Fruit fly (Drosophila melanogaster): Measurements from ENCODE around the gene CG43155.

Gene CG43155

DNA sequence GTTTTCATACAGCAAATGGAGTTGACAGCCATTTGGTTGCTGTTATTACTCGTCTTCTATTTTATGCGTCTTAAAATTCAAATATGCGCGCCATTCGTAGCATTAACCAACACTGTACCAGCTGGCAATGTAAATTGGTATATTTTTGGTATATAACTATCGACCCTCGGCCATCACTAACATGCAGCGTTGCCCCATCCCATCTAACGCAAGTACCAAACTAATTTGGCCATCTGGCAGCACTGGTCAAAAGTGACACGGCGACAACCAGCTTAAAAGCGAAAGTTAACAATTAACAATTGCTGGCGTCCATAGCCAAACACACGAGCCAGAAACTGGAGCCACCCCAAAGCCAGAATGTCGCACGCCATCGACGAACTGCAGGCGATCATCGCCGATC, 23.7 kb downstream of the CG43155 start, which contains the start of gene Uba5 (continued):
- no peak for TF ChIP-seq CG30403 (GFP tag; optimal IDR thresholded peaks at IDR 0.05)
- TF ChIP-seq CG3407 (GFP tag; optimal IDR thresholded peaks at IDR 0.05): no peak
- peak; percentile 61 for TF ChIP-seq CG3847 (GFP tag; IDR thresholded peaks at IDR 0.05)
- TF ChIP-seq unpg (GFP tag; optimal IDR thresholded peaks at IDR 0.05): no peak
- peak; percentile 14 for TF ChIP-seq CG2116 (GFP tag; optimal IDR thresholded peaks at IDR 0.05)
- no peak for TF ChIP-seq Tbp (GFP tag; optimal IDR thresholded peaks at IDR 0.05)
- no peak for TF ChIP-seq HLH3B (GFP tag; IDR thresholded peaks at IDR 0.05)
- no peak for TF ChIP-seq Ada2b (GFP tag; IDR thresholded peaks at IDR 0.05)
- no peak for TF ChIP-seq Deaf1 (tag; optimal IDR thresholded peaks at IDR 0.05)
- peak; percentile 50 for TF ChIP-seq Ets97D (GFP tag; optimal IDR thresholded peaks at IDR 0.05)
- TF ChIP-seq CG6791 (GFP tag; IDR thresholded peaks at IDR 0.05; ENCODE audit: partially characterized antibody): 0 out of 3 replicates have a peak, but pooled peaks have one; percentile 26
- TF ChIP-seq Sin3A (optimal IDR thresholded peaks at IDR 0.05): peak; percentile 11
- TF ChIP-seq CG1603 (tag; optimal IDR thresholded peaks at IDR 0.05): peak; percentile 71
- peak; percentile 90 for TF ChIP-seq pzg (GFP tag; optimal IDR thresholded peaks at IDR 0.05)
- no peak for TF ChIP-seq CG11247 (GFP tag; IDR thresholded peaks at IDR 0.05)
- no peak for TF ChIP-seq CG10462 (GFP tag; optimal IDR thresholded peaks at IDR 0.05)
- peak; percentile 7 for TF ChIP-seq gro (GFP tag; optimal IDR thresholded peaks at IDR 0.05)
- no peak for TF ChIP-seq hb (GFP tag; IDR thresholded peaks at IDR 0.05; ENCODE audit: partially characterized antibody)
- no peak for TF ChIP-seq tin (GFP tag; optimal IDR thresholded peaks at IDR 0.05)
- TF ChIP-seq Xrp1 (GFP tag; IDR thresholded peaks at IDR 0.05): 0 out of 2 replicates have a peak, but pooled peaks have one; percentile 9
- TF ChIP-seq CG15269 (tag; optimal IDR thresholded peaks at IDR 0.05): no peak
- no peak for TF ChIP-seq CG10959 (GFP tag; IDR thresholded peaks at IDR 0.05)
- peak; percentile 93 for TF ChIP-seq E2f2 (GFP tag; IDR thresholded peaks at IDR 0.05)
- no peak for TF ChIP-seq BtbVII (GFP tag; optimal IDR thresholded peaks at IDR 0.05)
- peak; percentile 56; the same call in 1 of the 2 replicates for TF ChIP-seq bbx (GFP tag; IDR thresholded peaks at IDR 0.05; ENCODE audit: partially characterized antibody)
- TF ChIP-seq YL-1 (GFP tag; optimal IDR thresholded peaks at IDR 0.05): peak; percentile 58
- TF ChIP-seq otp (GFP tag; IDR thresholded peaks at IDR 0.05): no peak
- TF ChIP-seq sens (GFP tag): no peak
- no peak for TF ChIP-seq CG10565 (GFP tag; optimal IDR thresholded peaks at IDR 0.05)
- TF ChIP-seq dati (GFP tag; IDR thresholded peaks at IDR 0.05): no peak
- no peak for TF ChIP-seq NK7.1 (GFP tag; optimal IDR thresholded peaks at IDR 0.05)
- no peak for TF ChIP-seq bab2 (GFP tag; optimal IDR thresholded peaks at IDR 0.05)
- TF ChIP-seq CG2120 (GFP tag; optimal IDR thresholded peaks at IDR 0.05): peak; percentile 1
- TF ChIP-seq Doc2 (GFP tag; IDR thresholded peaks at IDR 0.05): no peak
- no peak for TF ChIP-seq insv (GFP tag; optimal IDR thresholded peaks at IDR 0.05)
- no peak for TF ChIP-seq CG3838 (GFP tag; optimal IDR thresholded peaks at IDR 0.05)
- TF ChIP-seq Trl (optimal IDR thresholded peaks at IDR 0.05): no peak
- no peak for TF ChIP-seq Trl (GFP tag; optimal IDR thresholded peaks at IDR 0.05)
- peak; percentile 5 for TF ChIP-seq CG2712 (tag; optimal IDR thresholded peaks at IDR 0.05)
- TF ChIP-seq grn (GFP tag; optimal IDR thresholded peaks at IDR 0.05): no peak
- TF ChIP-seq GATAe (GFP tag; conservative IDR thresholded peaks at IDR 0.05): no peak
- TF ChIP-seq Ets65A (GFP tag): no peak
- TF ChIP-seq CG2889 (GFP tag; IDR thresholded peaks at IDR 0.05): no peak
- peak; percentile 99 for TF ChIP-seq Blimp-1 (GFP tag; optimal IDR thresholded peaks at IDR 0.05)
- TF ChIP-seq Aef1 (GFP tag; IDR thresholded peaks at IDR 0.05): no peak
- TF ChIP-seq CG15514 (GFP tag; optimal IDR thresholded peaks at IDR 0.05): peak; percentile 42
- TF ChIP-seq Awh (GFP tag; IDR thresholded peaks at IDR 0.05): no peak
- TF ChIP-seq cg (GFP tag; optimal IDR thresholded peaks at IDR 0.05): no peak
- TF ChIP-seq CG10267 (tag; optimal IDR thresholded peaks at IDR 0.05): peak; percentile 93
- no peak for TF ChIP-seq da (GFP tag; optimal IDR thresholded peaks at IDR 0.05)
- no peak for TF ChIP-seq CG8388 (GFP tag; optimal IDR thresholded peaks at IDR 0.05)
- TF ChIP-seq CG9215 (GFP tag; IDR thresholded peaks at IDR 0.05): no peak
- no peak for TF ChIP-seq Dip2 (GFP tag; IDR thresholded peaks at IDR 0.05)
